Fruit fly (Drosophila melanogaster) whole organism, embryonic: ENCODE data around the gene bbg.

ENCODE experiments used
- Aef1 ChIP-seq: fragments of 200-800 bp; sonication (Bioruptor generic); IDR thresholded peaks from 3 replicates; pipeline ENCODE4 v1.3.6; 2022; ENCODE audit warnings: missing biosample characterization, missing genetic modification characterization
- Awh ChIP-seq: fragments of 200-800 bp; sonication (Bioruptor generic); IDR thresholded peaks from 2 replicates; pipeline ENCODE4, ENCODE4 v1.3.6; 2022; ENCODE audit warnings: missing biosample characterization, missing genetic modification characterization
- Bgb ChIP-seq: fragments of 200-800 bp; sonication (Bioruptor generic); IDR thresholded peaks from 2 replicates; pipeline ENCODE4 v1.3.6; 2022; ENCODE audit warnings: missing biosample characterization, missing genetic modification characterization; ENCODE audit not compliant: partially characterized antibody
- CG10267 ChIP-seq: fragments of 200-800 bp; sonication (Bioruptor generic); optimal IDR thresholded peaks from 2 replicates; lab custom pipeline; 2018; ENCODE audit warnings: missing biosample characterization, mild to moderate bottlenecking, missing genetic modification characterization, moderate library complexity
- CG12659 ChIP-seq: fragments of 200-800 bp; sonication (Bioruptor generic); optimal IDR thresholded peaks from 3 replicates; lab custom pipeline; 2017; ENCODE audit warnings: mild to moderate bottlenecking, missing biosample characterization, missing genetic modification reagents, missing genetic modification characterization
- CG13296 ChIP-seq: fragments of 200-800 bp; sonication (Bioruptor generic); optimal IDR thresholded peaks from 3 replicates; lab custom pipeline; 2018; ENCODE audit warnings: missing biosample characterization, mild to moderate bottlenecking, missing genetic modification characterization
- CG14050 ChIP-seq: fragments of 200-800 bp; sonication (Bioruptor generic); IDR thresholded peaks from 3 replicates; pipeline ENCODE4 v1.3.6; 2022; ENCODE audit warnings: missing biosample characterization, missing genetic modification characterization
- CG16779 ChIP-seq: fragments of 200-800 bp; sonication (Bioruptor generic); IDR thresholded peaks from 2 replicates; pipeline ENCODE4 v1.3.6; 2022; ENCODE audit warnings: missing biosample characterization, missing genetic modification characterization
- CG17328 ChIP-seq: fragments of 200-800 bp; sonication (Bioruptor generic); IDR thresholded peaks from 2 replicates; pipeline ENCODE4 v1.3.6; 2022; ENCODE audit warnings: missing biosample characterization, missing genetic modification characterization
- CG18764 ChIP-seq: fragments of 200-800 bp; sonication (Bioruptor generic); optimal IDR thresholded peaks from 3 replicates; lab custom pipeline; 2016; ENCODE audit warnings: missing biosample characterization, missing genetic modification characterization
- CG3281 ChIP-seq: fragments of 200-800 bp; sonication (Bioruptor generic); optimal IDR thresholded peaks from 3 replicates; lab custom pipeline; 2017; ENCODE audit warnings: missing biosample characterization, mild to moderate bottlenecking, missing genetic modification characterization
- CG34422 ChIP-seq: fragments of 200-800 bp; sonication (Bioruptor generic); IDR thresholded peaks from 3 replicates; pipeline ENCODE4 v1.3.6; 2022; ENCODE audit warnings: missing biosample characterization, missing genetic modification characterization
- CG42726 ChIP-seq: fragments of 200-800 bp; sonication (Bioruptor generic); IDR thresholded peaks from 2 replicates; pipeline ENCODE4 v1.3.6; 2022; ENCODE audit warnings: missing biosample characterization, missing genetic modification characterization; ENCODE audit not compliant: partially characterized antibody
- CG4424 ChIP-seq: fragments of 200-800 bp; sonication (Bioruptor generic); optimal IDR thresholded peaks from 3 replicates; lab custom pipeline; 2016; ENCODE audit warnings: missing biosample characterization, missing genetic modification characterization
- CG4707 ChIP-seq: fragments of 200-800 bp; sonication (Bioruptor generic); optimal IDR thresholded peaks from 2 replicates; lab custom pipeline; 2018; ENCODE audit warnings: missing biosample characterization, mild to moderate bottlenecking, missing genetic modification characterization, moderate library complexity
- CG7556 ChIP-seq: fragments of 200-800 bp; sonication (Bioruptor generic); optimal IDR thresholded peaks from 2 replicates; lab custom pipeline; 2017; ENCODE audit warnings: missing biosample characterization, mild to moderate bottlenecking, missing genetic modification characterization
- CG7928 ChIP-seq: fragments of 200-800 bp; sonication (Bioruptor generic); optimal IDR thresholded peaks from 2 replicates; lab custom pipeline; 2017; ENCODE audit warnings: missing biosample characterization, mild to moderate bottlenecking, missing genetic modification characterization
- CG8281 ChIP-seq: fragments of 200-800 bp; sonication (Bioruptor generic); optimal IDR thresholded peaks from 2 replicates; lab custom pipeline; 2018; ENCODE audit warnings: missing biosample characterization, mild to moderate bottlenecking, missing genetic modification characterization, moderate library complexity
- CG8765 ChIP-seq: fragments of 200-800 bp; sonication (Bioruptor generic); IDR thresholded peaks from 2 replicates; pipeline ENCODE4 v1.3.6; 2022; ENCODE audit warnings: missing biosample characterization, missing genetic modification characterization
- D19A ChIP-seq: fragments of 200-800 bp; optimal IDR thresholded peaks from 3 replicates; lab custom pipeline; 2019; ENCODE audit warnings: missing biosample characterization, mild to moderate bottlenecking, missing genetic modification characterization, moderate library complexity
- Deaf1 ChIP-seq: fragments of 200-800 bp; optimal IDR thresholded peaks from 3 replicates; lab custom pipeline; 2019; ENCODE audit warnings: missing biosample characterization, mild to moderate bottlenecking, missing genetic modification characterization, moderate library complexity
- Dek ChIP-seq: fragments of 200-800 bp; sonication (Bioruptor generic); optimal IDR thresholded peaks from 3 replicates; lab custom pipeline; 2019; ENCODE audit warnings: missing biosample characterization, mild to moderate bottlenecking, missing genetic modification characterization, moderate library complexity
- Ets97D ChIP-seq: fragments of 200-800 bp; sonication (Bioruptor generic); optimal IDR thresholded peaks from 3 replicates; lab custom pipeline; 2016; ENCODE audit warnings: missing biosample characterization, missing genetic modification characterization
- HLH3B ChIP-seq: fragments of 200-800 bp; sonication (Bioruptor generic); IDR thresholded peaks from 2 replicates; pipeline ENCODE4 v1.3.6; 2022; ENCODE audit warnings: missing biosample characterization, missing genetic modification characterization
- NC2β ChIP-seq: fragments of 200-800 bp; sonication (Bioruptor generic); optimal IDR thresholded peaks from 2 replicates; lab custom pipeline; 2016; ENCODE audit warnings: missing biosample characterization, missing genetic modification characterization
- Poxn ChIP-seq: fragments of 200-800 bp; sonication (Bioruptor generic); IDR thresholded peaks from 2 replicates; pipeline ENCODE4 v1.3.6; 2022; ENCODE audit warnings: missing biosample characterization, missing genetic modification characterization
- Rx ChIP-seq: fragments of 200-800 bp; sonication (Bioruptor generic); IDR thresholded peaks from 2 replicates; pipeline ENCODE4 v1.3.6; 2022; ENCODE audit warnings: missing biosample characterization, missing genetic modification characterization
- Scr ChIP-seq: fragments of 200-800 bp; sonication (Bioruptor generic); IDR thresholded peaks from 2 replicates; pipeline ENCODE4 v1.3.6; 2022; ENCODE audit warnings: missing biosample characterization, missing genetic modification characterization; ENCODE audit not compliant: partially characterized antibody
- ara ChIP-seq: fragments of 200-800 bp; sonication (Bioruptor generic); IDR thresholded peaks from 2 replicates; pipeline ENCODE4 v1.3.6; 2022; ENCODE audit warnings: missing biosample characterization, missing genetic modification characterization
- bowl ChIP-seq: fragments of 200-800 bp; sonication (Bioruptor generic); IDR thresholded peaks from 2 replicates; pipeline ENCODE4 v1.3.6; 2022; ENCODE audit warnings: missing biosample characterization, missing genetic modification characterization
- caup ChIP-seq: fragments of 200-800 bp; sonication (Bioruptor generic); optimal IDR thresholded peaks from 3 replicates; lab custom pipeline; 2017; ENCODE audit warnings: missing biosample characterization, mild to moderate bottlenecking, missing genetic modification characterization, moderate library complexity; ENCODE audit not compliant: severe bottlenecking
- croc ChIP-seq: fragments of 200-800 bp; sonication (Bioruptor generic); conservative IDR thresholded peaks from 3 replicates; pipeline ENCODE4 v1.3.6; 2022; ENCODE audit warnings: missing biosample characterization, missing genetic modification characterization
- dan ChIP-seq: fragments of 200-800 bp; sonication (Bioruptor generic); IDR thresholded peaks from 2 replicates; pipeline ENCODE4 v1.3.6; 2022; ENCODE audit warnings: missing biosample characterization, missing genetic modification characterization
- dmrt99B ChIP-seq: fragments of 200-800 bp; sonication (Bioruptor generic); optimal IDR thresholded peaks from 2 replicates; lab custom pipeline; 2018; ENCODE audit warnings: missing biosample characterization, mild to moderate bottlenecking, missing genetic modification characterization, moderate library complexity
- fd3F ChIP-seq: fragments of 200-800 bp; sonication (Bioruptor generic); optimal IDR thresholded peaks from 2 replicates; lab custom pipeline; 2018; ENCODE audit warnings: missing biosample characterization, mild to moderate bottlenecking, missing genetic modification characterization, moderate library complexity
- gcm ChIP-seq: fragments of 200-800 bp; sonication (Bioruptor generic); optimal IDR thresholded peaks from 2 replicates; lab custom pipeline; 2019; ENCODE audit warnings: missing biosample characterization, mild to moderate bottlenecking, missing genetic modification characterization, moderate library complexity
- gsb-n ChIP-seq: fragments of 200-800 bp; sonication (Bioruptor generic); optimal IDR thresholded peaks from 3 replicates; lab custom pipeline; 2018; ENCODE audit warnings: missing biosample characterization, mild to moderate bottlenecking, missing genetic modification characterization
- jigr1 ChIP-seq: fragments of 200-800 bp; sonication (Bioruptor generic); IDR thresholded peaks from 3 replicates; pipeline ENCODE4 v1.3.6; 2022; ENCODE audit warnings: missing biosample characterization, missing genetic modification characterization
- jing ChIP-seq: fragments of 200-800 bp; sonication (Bioruptor generic); optimal IDR thresholded peaks from 2 replicates; lab custom pipeline; 2018; ENCODE audit warnings: missing biosample characterization, mild to moderate bottlenecking, missing genetic modification characterization
- ken ChIP-seq: fragments of 200-800 bp; sonication (Bioruptor generic); IDR thresholded peaks from 3 replicates; pipeline ENCODE4 v1.3.6; 2022; ENCODE audit warnings: missing biosample characterization, missing genetic modification characterization
- mam ChIP-seq: fragments of 200-800 bp; sonication (Bioruptor generic); optimal IDR thresholded peaks from 3 replicates; lab custom pipeline; 2016; ENCODE audit warnings: missing biosample characterization, missing genetic modification characterization
- mirr ChIP-seq: fragments of 200-800 bp; sonication (Bioruptor generic); optimal IDR thresholded peaks from 3 replicates; lab custom pipeline; 2018; ENCODE audit warnings: missing biosample characterization, mild to moderate bottlenecking, missing genetic modification characterization
- nerfin-2 ChIP-seq: fragments of 200-800 bp; sonication (Bioruptor generic); IDR thresholded peaks from 2 replicates; pipeline ENCODE4 v1.3.6; 2022; ENCODE audit warnings: missing biosample characterization, missing genetic modification characterization; ENCODE audit not compliant: partially characterized antibody
- scrt ChIP-seq: fragments of 200-800 bp; sonication (Bioruptor generic); optimal IDR thresholded peaks from 2 replicates; lab custom pipeline; 2018; ENCODE audit warnings: missing biosample characterization, mild to moderate bottlenecking, missing genetic modification characterization, moderate library complexity
- stwl ChIP-seq: fragments of 200-800 bp; sonication (Bioruptor generic); optimal IDR thresholded peaks from 3 replicates; lab custom pipeline; 2018; ENCODE audit warnings: missing biosample characterization, mild to moderate bottlenecking, missing genetic modification characterization, moderate library complexity
- tio ChIP-seq: fragments of 200-800 bp; sonication (Bioruptor generic); optimal IDR thresholded peaks from 2 replicates; lab custom pipeline; 2017; ENCODE audit warnings: missing biosample characterization, missing genetic modification characterization, inconsistent platforms
- toy ChIP-seq: fragments of 200-800 bp; sonication (Bioruptor generic); IDR thresholded peaks from 2 replicates; pipeline ENCODE4 v1.3.6; 2022; ENCODE audit warnings: missing biosample characterization, missing genetic modification characterization
- trh ChIP-seq: fragments of 200-800 bp; sonication (Bioruptor generic); optimal IDR thresholded peaks from 2 replicates; lab custom pipeline; 2016; ENCODE audit warnings: missing biosample characterization, missing genetic modification characterization
- yki ChIP-seq: fragments of >200 bp; optimal IDR thresholded peaks from 3 replicates; lab custom pipeline; 2018
- zen ChIP-seq: fragments of 200-800 bp; sonication (Bioruptor generic); optimal IDR thresholded peaks from 3 replicates; lab custom pipeline; 2018; ENCODE audit warnings: missing biosample characterization, mild to moderate bottlenecking, missing genetic modification characterization, moderate library complexity

bbg gene

DNA sequence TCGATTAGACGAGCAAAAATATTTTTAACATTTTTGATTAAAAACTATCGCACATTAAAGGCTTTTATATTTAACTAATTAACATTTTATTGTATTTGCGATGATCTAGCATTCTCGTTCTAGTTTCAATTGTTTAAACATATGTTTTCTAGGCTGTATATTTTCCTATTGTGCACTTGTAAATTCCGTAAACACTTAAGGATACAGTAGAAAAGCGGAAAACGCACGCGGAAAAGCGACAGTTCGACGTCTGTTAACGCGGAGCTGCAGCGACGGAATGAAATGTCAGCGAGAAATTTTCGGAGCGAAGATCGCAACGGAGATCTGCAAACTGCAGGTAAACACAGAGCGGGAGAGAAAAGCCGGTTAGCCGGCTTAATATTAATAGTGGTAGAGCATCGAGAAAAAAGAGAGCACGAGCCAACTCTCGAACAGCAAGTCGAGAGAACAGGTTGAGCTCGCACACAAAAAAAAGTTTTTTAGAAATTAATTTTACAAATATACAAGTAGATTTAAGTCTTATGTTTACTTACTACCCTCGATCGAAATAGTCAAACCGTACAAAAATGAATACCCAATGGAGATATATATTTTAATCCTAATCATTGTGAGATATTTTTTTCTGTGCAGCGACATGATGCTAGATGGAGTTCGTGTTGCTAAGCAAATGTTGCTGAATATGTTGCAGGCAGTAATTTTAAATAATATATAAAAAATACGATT is 87.6 kb downstream of the bbg start (continued):
- peak; percentile 95 for TF ChIP-seq gcm (GFP tag; lab: Kevin White, UChicago)
- peak; percentile 87 for TF ChIP-seq NC2β (GFP tag; lab: Kevin White, UChicago)
- peak; percentile 86 for TF ChIP-seq tio
- peak; percentile 83 for TF ChIP-seq trh (GFP tag; lab: Kevin White, UChicago)
- no peak for TF ChIP-seq mirr (GFP tag; lab: Kevin White, UChicago)
- peak; percentile 93 for TF ChIP-seq dmrt99B (tag; lab: Kevin White, UChicago)
- peak; percentile 97 for TF ChIP-seq gsb-n (tag; lab: Kevin White, UChicago)
- peak; percentile 91 for TF ChIP-seq CG14050 (GFP tag; lab: Robert Waterston, UW)
- TF ChIP-seq jing, result peak; percentile 87
- TF ChIP-seq CG8765 (GFP tag; lab: Robert Waterston, UW), result peak; percentile 86
- peak; percentile 81 for TF ChIP-seq Dek (tag; lab: Kevin White, UChicago)
- TF ChIP-seq Deaf1, result peak; percentile 71
- peak; percentile 77 for TF ChIP-seq CG13296 (GFP tag; lab: Kevin White, UChicago)
- peak; percentile 64 for TF ChIP-seq CG8281
- TF ChIP-seq ken (GFP tag; lab: Robert Waterston, UW), result peak; percentile 89
- TF ChIP-seq CG16779 (GFP tag; lab: Robert Waterston, UW), result no peak
- peak; percentile 89 for TF ChIP-seq CG34422
- TF ChIP-seq nerfin-2 (GFP tag; lab: Robert Waterston, UW), result no peak
- TF ChIP-seq Aef1, result peak; percentile 80; the same call in 2 of the 3 replicates
- peak; percentile 89 for TF ChIP-seq CG12659 (GFP tag; lab: Kevin White, UChicago)
- TF ChIP-seq ara (GFP tag; lab: Robert Waterston, UW), result peak; percentile 95
- no peak for TF ChIP-seq CG3281 (GFP tag; lab: Kevin White, UChicago)
- peak; percentile 93 for TF ChIP-seq CG10267 (tag; lab: Kevin White, UChicago)
- peak; percentile 55; the same call in 1 of the 2 replicates for TF ChIP-seq toy (GFP tag; lab: Robert Waterston, UW)
- no peak for TF ChIP-seq CG42726 (GFP tag; lab: Robert Waterston, UW)
- TF ChIP-seq Ets97D, result no peak
- peak; percentile 87 for TF ChIP-seq CG18764 (GFP tag; lab: Kevin White, UChicago)
- peak; percentile 80 for TF ChIP-seq fd3F (GFP tag; lab: Kevin White, UChicago)
- peak; percentile 84 for TF ChIP-seq croc (GFP tag; lab: Robert Waterston, UW)
- peak; percentile 92 for TF ChIP-seq D19A (tag; lab: Kevin White, UChicago)
- peak; percentile 36 for TF ChIP-seq CG7928
- TF ChIP-seq bowl (GFP tag; lab: Robert Waterston, UW), result peak; percentile 86
- peak; percentile 89 for TF ChIP-seq CG7556
- no peak for TF ChIP-seq yki (lab: Kevin White, UChicago)
- TF ChIP-seq CG4424, result peak; percentile 94
- peak; percentile 93 for TF ChIP-seq HLH3B (GFP tag; lab: Robert Waterston, UW)
- TF ChIP-seq dan (GFP tag; lab: Robert Waterston, UW), result no peak
- no peak for TF ChIP-seq Bgb
- TF ChIP-seq Scr (GFP tag; lab: Robert Waterston, UW), result no peak
- peak; percentile 75 for TF ChIP-seq stwl (tag; lab: Kevin White, UChicago)
- peak; percentile 65 for TF ChIP-seq scrt (GFP tag; lab: Kevin White, UChicago)
- TF ChIP-seq caup, result peak; percentile 77
- TF ChIP-seq Awh (GFP tag; lab: Robert Waterston, UW), result peak; percentile 94
- peak; percentile 99 for TF ChIP-seq zen (tag; lab: Kevin White, UChicago)
- TF ChIP-seq Rx, result peak; percentile 87
- TF ChIP-seq Poxn, result no peak
- peak; percentile 84 for TF ChIP-seq CG4707 (GFP tag; lab: Kevin White, UChicago)
- peak; percentile 25; the same call in 1 of the 3 replicates for TF ChIP-seq jigr1 (GFP tag; lab: Robert Waterston, UW)
- peak; percentile 97 for TF ChIP-seq CG17328
- TF ChIP-seq mam, result peak; percentile 72
